Worm (Caenorhabditis elegans): ENCODE results near the gene olrn-1.

DNA sequence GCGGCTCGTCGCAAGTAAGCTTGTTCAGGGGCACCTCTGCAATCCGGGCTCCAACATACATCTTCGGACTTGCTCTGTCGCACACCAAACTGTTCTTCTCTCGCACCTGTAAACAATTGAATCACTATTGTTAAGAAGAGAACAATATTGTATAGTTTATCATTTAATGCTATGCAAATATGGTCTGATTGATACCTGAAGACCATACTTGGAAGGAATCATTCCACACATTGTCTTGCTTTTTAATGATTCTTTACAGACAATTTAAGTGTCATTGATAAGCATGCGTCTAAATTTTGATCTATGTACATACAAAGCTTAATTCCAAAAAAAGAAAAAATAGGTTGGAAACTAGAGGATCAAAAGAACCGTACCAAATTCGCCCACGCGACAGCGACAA lies 9.5 kb downstream of the olrn-1 start:
- no peak for TF ChIP-seq unc-62 (GFP tag; optimal IDR thresholded peaks at IDR 0.05)
- no peak for TF ChIP-seq unc-130 (tag; optimal IDR thresholded peaks at IDR 0.05)
